Worm (Caenorhabditis elegans): ENCODE measurements around the gene glr-6.

DNA sequence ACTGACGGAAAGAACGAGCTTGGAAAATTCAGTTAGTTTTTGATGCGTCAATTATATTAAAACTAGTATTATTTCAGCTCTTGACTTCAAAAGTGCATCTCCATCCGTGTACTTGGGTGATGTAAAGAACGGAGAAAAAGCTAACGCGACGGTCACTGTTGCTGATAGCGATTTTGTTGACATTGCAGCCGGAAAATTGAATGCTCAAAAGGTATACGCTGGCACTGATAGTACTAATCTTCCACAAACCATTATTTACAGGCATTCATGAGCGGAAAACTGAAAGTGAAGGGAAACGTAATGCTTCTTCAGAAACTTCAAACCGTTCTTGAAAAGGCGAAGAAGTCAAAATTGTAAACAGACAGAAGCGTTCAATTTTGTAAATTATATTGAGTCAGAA, 20.9 kb downstream of the glr-6 start:
- TF ChIP-seq mep-1 (tag; optimal IDR thresholded peaks at IDR 0.05) (no peak), ztf-11 (tag; optimal IDR thresholded peaks at IDR 0.05) (no peak), ces-1 (GFP tag; optimal IDR thresholded peaks at IDR 0.05) (no peak)
